Worm (Caenorhabditis elegans): Measurements from ENCODE around the gene sir-2.2.

DNA sequence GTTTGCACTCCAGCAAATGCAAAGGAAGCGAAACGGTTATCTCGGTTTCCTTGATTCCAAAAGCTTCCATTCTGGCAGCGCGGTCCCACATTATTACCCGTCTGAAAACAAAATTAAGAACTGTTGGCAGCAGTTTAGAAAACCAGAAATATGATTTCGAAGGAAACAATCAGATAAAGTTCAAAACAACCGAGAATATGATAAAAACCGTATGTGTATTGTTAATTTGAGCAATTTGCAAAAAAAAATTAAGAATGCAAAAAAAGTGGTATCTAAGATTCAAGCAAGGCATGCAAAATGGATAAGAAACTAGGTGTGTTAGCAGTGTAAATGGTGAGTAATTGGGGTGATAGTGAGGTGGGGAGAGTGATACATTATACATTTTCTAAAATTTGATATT is 39.2 kb upstream of the sir-2.2 start, which contains the start of gene R04D3.4:
- no peak for TF ChIP-seq W03F9.2 (tag; optimal IDR thresholded peaks at IDR 0.05)
- TF ChIP-seq him-1 (tag; optimal IDR thresholded peaks at IDR 0.05) = no peak

Data from whole organism, L4/young adult.